In genomic region chr3R:19847591-19848256, dm6 we compare ENCODE assay signal across 1 fruit fly cellular context.
TF ChIP-seq lines count a peak whose summit lies in the region.

No protein-coding gene starts in this region.

TF ChIP-seq in whole organism, embryonic, 481 proteins besides CTCF, POLR2A, EP300 and RAD21 (continued from another document):
- TF ChIP-seq en (GFP tag; optimal IDR thresholded peaks at IDR 0.05; lab: Kevin White, UChicago): peak; percentile 1
- TF ChIP-seq Ravus (GFP tag; IDR thresholded peaks at IDR 0.05; lab: Robert Waterston, UW): no peak
- no peak for TF ChIP-seq CG11560 (tag; IDR thresholded peaks at IDR 0.05; lab: Robert Waterston, UW)
- no peak for TF ChIP-seq jumu (GFP tag; optimal IDR thresholded peaks at IDR 0.05; lab: Kevin White, UChicago)
- TF ChIP-seq CG4730 (GFP tag; IDR thresholded peaks at IDR 0.05; lab: Robert Waterston, UW): no peak
- TF ChIP-seq CG30431 (GFP tag; optimal IDR thresholded peaks at IDR 0.05; lab: Kevin White, UChicago): no peak
- TF ChIP-seq eve (GFP tag; optimal IDR thresholded peaks at IDR 0.05; lab: Kevin White, UChicago): no peak
- no peak for TF ChIP-seq CG13123 (GFP tag; optimal IDR thresholded peaks at IDR 0.05; lab: Kevin White, UChicago)
- no peak for TF ChIP-seq fd96Cb (tag; optimal IDR thresholded peaks at IDR 0.05; lab: Kevin White, UChicago)
- TF ChIP-seq pho (GFP tag; optimal IDR thresholded peaks at IDR 0.05; lab: Kevin White, UChicago): no peak
- TF ChIP-seq Hand (GFP tag; optimal IDR thresholded peaks at IDR 0.05; lab: Kevin White, UChicago): no peak
- TF ChIP-seq Hr78 (GFP tag; optimal IDR thresholded peaks at IDR 0.05; lab: Kevin White, UChicago): peak in 1 of 2 experiments; percentile 81
- no peak for TF ChIP-seq HHEX (GFP tag; optimal IDR thresholded peaks at IDR 0.05; lab: Kevin White, UChicago)
- TF ChIP-seq Dad (GFP tag; optimal IDR thresholded peaks at IDR 0.05; lab: Kevin White, UChicago): no peak
- TF ChIP-seq kni (GFP tag; optimal IDR thresholded peaks at IDR 0.05; lab: Kevin White, UChicago): no peak
- peak; percentile 67 for TF ChIP-seq salm (tag; optimal IDR thresholded peaks at IDR 0.05; lab: Kevin White, UChicago)
- TF ChIP-seq Lim3 (GFP tag; IDR thresholded peaks at IDR 0.05; lab: Robert Waterston, UW): no peak
- TF ChIP-seq CG1603 (tag; optimal IDR thresholded peaks at IDR 0.05; lab: Kevin White, UChicago): no peak
- no peak for TF ChIP-seq CG3065 (GFP tag; optimal IDR thresholded peaks at IDR 0.05; lab: Kevin White, UChicago)
- TF ChIP-seq TFAM (GFP tag; optimal IDR thresholded peaks at IDR 0.05; lab: Kevin White, UChicago): no peak
- TF ChIP-seq ara (GFP tag; IDR thresholded peaks at IDR 0.05; lab: Robert Waterston, UW): peak; percentile 8; the same call in 1 of the 2 replicates
- TF ChIP-seq crp (GFP tag; optimal IDR thresholded peaks at IDR 0.05; lab: Kevin White, UChicago): peak in 1 of 2 experiments; percentile 72
- no peak for TF ChIP-seq CG6689 (GFP tag; IDR thresholded peaks at IDR 0.05; lab: Robert Waterston, UW)
- TF ChIP-seq sens-2 (GFP tag; IDR thresholded peaks at IDR 0.05; lab: Robert Waterston, UW): no peak
- no peak for TF ChIP-seq pfk (GFP tag; optimal IDR thresholded peaks at IDR 0.05; lab: Kevin White, UChicago)
- TF ChIP-seq kah (GFP tag; optimal IDR thresholded peaks at IDR 0.05; lab: Kevin White, UChicago): no peak
- no peak for TF ChIP-seq unc-4 (GFP tag; IDR thresholded peaks at IDR 0.05; lab: Robert Waterston, UW; ENCODE audit: partially characterized antibody)
- no peak for TF ChIP-seq Rx (GFP tag; IDR thresholded peaks at IDR 0.05; lab: Robert Waterston, UW)
- no peak for TF ChIP-seq slbo (GFP tag; IDR thresholded peaks at IDR 0.05; lab: Robert Waterston, UW)
- no peak for TF ChIP-seq tx (GFP tag; optimal IDR thresholded peaks at IDR 0.05; lab: Kevin White, UChicago)
- no peak for TF ChIP-seq Meics (GFP tag; optimal IDR thresholded peaks at IDR 0.05; lab: Kevin White, UChicago)
- TF ChIP-seq hth (optimal IDR thresholded peaks at IDR 0.05; lab: Kevin White, UChicago): no peak
- TF ChIP-seq CG32767 (GFP tag; IDR thresholded peaks at IDR 0.05; lab: Robert Waterston, UW): no peak
- TF ChIP-seq Gsc (GFP tag; IDR thresholded peaks at IDR 0.05; lab: Robert Waterston, UW): no peak
- TF ChIP-seq sisA (GFP tag; IDR thresholded peaks at IDR 0.05; lab: Robert Waterston, UW): no peak
- no peak for TF ChIP-seq yki (optimal IDR thresholded peaks at IDR 0.05; lab: Kevin White, UChicago)
- no peak for TF ChIP-seq usp (GFP tag; optimal IDR thresholded peaks at IDR 0.05; lab: Kevin White, UChicago)
- TF ChIP-seq CG6654 (GFP tag; optimal IDR thresholded peaks at IDR 0.05; lab: Kevin White, UChicago): no peak
- TF ChIP-seq ttk (GFP tag; IDR thresholded peaks at IDR 0.05; lab: Robert Waterston, UW): no peak
- no peak for TF ChIP-seq CG2889 (GFP tag; IDR thresholded peaks at IDR 0.05; lab: Robert Waterston, UW)
- TF ChIP-seq CG31224 (GFP tag; IDR thresholded peaks at IDR 0.05; lab: Robert Waterston, UW): no peak
- TF ChIP-seq chinmo (GFP tag; IDR thresholded peaks at IDR 0.05; lab: Robert Waterston, UW; ENCODE audit: partially characterized antibody): peak; percentile 98
- no peak; the same call in 1 of the 2 replicates for TF ChIP-seq CG10366 (GFP tag; IDR thresholded peaks at IDR 0.05; lab: Robert Waterston, UW)
- no peak for TF ChIP-seq CG18599 (GFP tag; optimal IDR thresholded peaks at IDR 0.05; lab: Kevin White, UChicago)
- no peak for TF ChIP-seq dati (GFP tag; IDR thresholded peaks at IDR 0.05; lab: Robert Waterston, UW)
- TF ChIP-seq p53 (GFP tag; optimal IDR thresholded peaks at IDR 0.05; lab: Kevin White, UChicago): no peak
- no peak for TF ChIP-seq cg (GFP tag; optimal IDR thresholded peaks at IDR 0.05; lab: Kevin White, UChicago)
- TF ChIP-seq D19B (GFP tag; optimal IDR thresholded peaks at IDR 0.05; lab: Kevin White, UChicago): no peak
- TF ChIP-seq ATbp (GFP tag; optimal IDR thresholded peaks at IDR 0.05; lab: Kevin White, UChicago): peak; percentile 72
- TF ChIP-seq Myb (GFP tag; optimal IDR thresholded peaks at IDR 0.05; lab: Kevin White, UChicago): no peak
- peak; percentile 65 for TF ChIP-seq CG7987 (GFP tag; optimal IDR thresholded peaks at IDR 0.05; lab: Kevin White, UChicago)
- TF ChIP-seq CG6791 (GFP tag; IDR thresholded peaks at IDR 0.05; lab: Robert Waterston, UW; ENCODE audit: partially characterized antibody): no peak
- TF ChIP-seq ase (GFP tag; IDR thresholded peaks at IDR 0.05; lab: Robert Waterston, UW): no peak
- no peak for TF ChIP-seq Trl (optimal IDR thresholded peaks at IDR 0.05; lab: Kevin White, UChicago)
- no peak for TF ChIP-seq Trl (GFP tag; optimal IDR thresholded peaks at IDR 0.05; lab: Kevin White, UChicago)
- TF ChIP-seq Ets97D (GFP tag; optimal IDR thresholded peaks at IDR 0.05; lab: Kevin White, UChicago): no peak
- no peak for TF ChIP-seq ewg (GFP tag; optimal IDR thresholded peaks at IDR 0.05; lab: Kevin White, UChicago)
- peak; percentile 53 for TF ChIP-seq YL-1 (GFP tag; optimal IDR thresholded peaks at IDR 0.05; lab: Kevin White, UChicago)
- no peak for TF ChIP-seq gem (tag; optimal IDR thresholded peaks at IDR 0.05; lab: Kevin White, UChicago)
